Fruit fly (Drosophila melanogaster) whole organism, embryonic: ENCODE measurements around the gene CG14839.
A peak's percentile ranks its signal among the peaks of the same experiment; 100 is the strongest.

Source experiments
- Awh ChIP-seq: fragments of 200-800 bp; sonication (Bioruptor generic); IDR thresholded peaks from 2 replicates; pipeline ENCODE4, ENCODE4 v1.3.6; 2022; ENCODE audit warnings: missing biosample characterization, missing genetic modification characterization
- Blimp-1 ChIP-seq: fragments of 200-800 bp; sonication (Bioruptor generic); optimal IDR thresholded peaks from 3 replicates; lab custom pipeline; 2018; ENCODE audit warnings: missing biosample characterization, missing genetic modification characterization, mild to moderate bottlenecking, moderate library complexity, missing genetic modification reagents
- CG11695 ChIP-seq: fragments of 200-800 bp; sonication (Bioruptor generic); IDR thresholded peaks from 3 replicates; pipeline ENCODE4 v1.3.6; 2022; ENCODE audit warnings: missing biosample characterization, missing genetic modification characterization
- CG12391 ChIP-seq: fragments of 200-800 bp; sonication (Bioruptor generic); optimal IDR thresholded peaks from 3 replicates; lab custom pipeline; 2018; ENCODE audit warnings: missing biosample characterization, mild to moderate bottlenecking, missing genetic modification characterization, moderate library complexity
- CG14441 ChIP-seq: fragments of 200-800 bp; sonication (Bioruptor generic); IDR thresholded peaks from 2 replicates; pipeline ENCODE4 v1.3.6; 2022; ENCODE audit warnings: missing biosample characterization, missing genetic modification characterization
- CG14965 ChIP-seq: fragments of 200-800 bp; sonication (Bioruptor generic); optimal IDR thresholded peaks from 2 replicates; lab custom pipeline; 2016; ENCODE audit warnings: missing biosample characterization, missing genetic modification characterization, borderline replicate concordance
- CG15073 ChIP-seq: fragments of 200-800 bp; sonication (Bioruptor generic); optimal IDR thresholded peaks from 2 replicates; lab custom pipeline; 2016; ENCODE audit warnings: missing biosample characterization, missing genetic modification characterization
- CG15601 ChIP-seq: fragments of 200-800 bp; sonication (Bioruptor generic); optimal IDR thresholded peaks from 3 replicates; lab custom pipeline; 2019; ENCODE audit warnings: missing biosample characterization, mild to moderate bottlenecking, missing genetic modification characterization, moderate library complexity
- CG17361 ChIP-seq: fragments of 200-800 bp; sonication (Bioruptor generic); IDR thresholded peaks from 3 replicates; pipeline ENCODE4 v1.3.6; 2022; ENCODE audit warnings: missing biosample characterization, missing genetic modification characterization
- CG17568 ChIP-seq: fragments of 200-800 bp; sonication (Bioruptor generic); optimal IDR thresholded peaks from 2 replicates; lab custom pipeline; 2018; ENCODE audit warnings: missing biosample characterization, mild to moderate bottlenecking, missing genetic modification characterization, moderate library complexity
- CG2120 ChIP-seq: fragments of 200-800 bp; sonication (Bioruptor generic); optimal IDR thresholded peaks from 3 replicates; lab custom pipeline; 2016; ENCODE audit warnings: missing biosample characterization, missing genetic modification characterization
- CG43689 ChIP-seq: fragments of 200-800 bp; sonication (Bioruptor generic); IDR thresholded peaks from 2 replicates; pipeline ENCODE4 v1.3.6; 2022; ENCODE audit warnings: missing biosample characterization, missing genetic modification characterization
- CG4730 ChIP-seq: fragments of 200-800 bp; sonication (Bioruptor generic); IDR thresholded peaks from 2 replicates; pipeline ENCODE4 v1.3.6; 2022; ENCODE audit warnings: missing biosample characterization, missing genetic modification characterization
- CG8924 ChIP-seq: fragments of 200-800 bp; optimal IDR thresholded peaks from 3 replicates; lab custom pipeline; 2019; ENCODE audit warnings: missing biosample characterization, mild to moderate bottlenecking, missing genetic modification characterization, moderate library complexity
- CG9727 ChIP-seq: fragments of 200-800 bp; sonication (Bioruptor generic); optimal IDR thresholded peaks from 3 replicates; lab custom pipeline; 2017; ENCODE audit warnings: missing biosample characterization, mild to moderate bottlenecking, missing genetic modification characterization
- CG9932 ChIP-seq: fragments of 200-800 bp; sonication (Bioruptor generic); IDR thresholded peaks from 2 replicates; pipeline ENCODE4 v1.3.6; 2022; ENCODE audit warnings: missing biosample characterization, missing genetic modification characterization
- Dek ChIP-seq: fragments of 200-800 bp; sonication (Bioruptor generic); optimal IDR thresholded peaks from 3 replicates; lab custom pipeline; 2019; ENCODE audit warnings: missing biosample characterization, mild to moderate bottlenecking, missing genetic modification characterization, moderate library complexity
- HLH4C ChIP-seq: fragments of 200-800 bp; sonication (Bioruptor generic); IDR thresholded peaks from 3 replicates; pipeline ENCODE4 v1.3.6; 2022; ENCODE audit warnings: missing biosample characterization, missing genetic modification characterization; ENCODE audit not compliant: partially characterized antibody
- Meics ChIP-seq: fragments of 200-800 bp; sonication (Bioruptor generic); optimal IDR thresholded peaks from 2 replicates; lab custom pipeline; 2017; ENCODE audit warnings: missing biosample characterization, mild to moderate bottlenecking, missing genetic modification characterization
- Ptx1 ChIP-seq: fragments of 200-800 bp; sonication (Bioruptor generic); IDR thresholded peaks from 2 replicates; pipeline ENCODE4 v1.3.6; 2022; ENCODE audit warnings: missing biosample characterization, missing genetic modification characterization
- Side ChIP-seq: fragments of 200-800 bp; sonication (Bioruptor generic); optimal IDR thresholded peaks from 2 replicates; lab custom pipeline; 2016; ENCODE audit warnings: missing biosample characterization, missing genetic modification characterization
- dmrt11E ChIP-seq: fragments of 200-800 bp; sonication (Bioruptor generic); optimal IDR thresholded peaks from 3 replicates; lab custom pipeline; 2018; ENCODE audit warnings: missing biosample characterization, mild to moderate bottlenecking, missing genetic modification characterization, moderate library complexity
- dysf ChIP-seq: fragments of 200-800 bp; sonication (Bioruptor generic); IDR thresholded peaks from 3 replicates; pipeline ENCODE4 v1.3.6; 2022; ENCODE audit warnings: missing biosample characterization, missing genetic modification characterization
- en ChIP-seq: fragments of 200-800 bp; sonication (Bioruptor generic); optimal IDR thresholded peaks from 2 replicates; lab custom pipeline; 2016; ENCODE audit warnings: missing biosample characterization, missing genetic modification characterization
- esg ChIP-seq: fragments of 200-800 bp; sonication (Bioruptor generic); conservative IDR thresholded peaks from 2 replicates; pipeline ENCODE4 v1.3.6; 2022; ENCODE audit warnings: missing biosample characterization, missing genetic modification characterization
- hb ChIP-seq: fragments of 200-800 bp; sonication (Bioruptor generic); IDR thresholded peaks from 3 replicates; pipeline ENCODE4 v1.3.6; 2022; ENCODE audit warnings: missing biosample characterization, missing genetic modification characterization; ENCODE audit not compliant: partially characterized antibody
- ken ChIP-seq: fragments of 200-800 bp; sonication (Bioruptor generic); IDR thresholded peaks from 3 replicates; pipeline ENCODE4 v1.3.6; 2022; ENCODE audit warnings: missing biosample characterization, missing genetic modification characterization
- lola ChIP-seq, 3 experiments: fragments of >200 bp in 2 of 3; fragments of 200-800 bp in 1 of 3; sonication (Bioruptor generic) in 1 of 3; optimal IDR thresholded peaks; 2 replicates each; lab custom pipeline; 2017 to 2019; ENCODE audit warnings: missing biosample characterization in 3 of 3, missing genetic modification characterization in 3 of 3, mild to moderate bottlenecking in 1 of 3, moderate library complexity in 1 of 3
- luna ChIP-seq: fragments of 200-800 bp; sonication (Bioruptor generic); optimal IDR thresholded peaks from 2 replicates; lab custom pipeline; 2016; ENCODE audit warnings: missing biosample characterization, missing genetic modification characterization
- maf-S ChIP-seq: fragments of 200-800 bp; sonication (Bioruptor generic); optimal IDR thresholded peaks from 2 replicates; lab custom pipeline; 2016; ENCODE audit warnings: missing biosample characterization, missing genetic modification characterization
- nmo ChIP-seq: fragments of 200-800 bp; sonication (Bioruptor generic); optimal IDR thresholded peaks from 2 replicates; lab custom pipeline; 2018; ENCODE audit warnings: missing biosample characterization, mild to moderate bottlenecking, missing genetic modification characterization, moderate library complexity
- prd ChIP-seq, 3 experiments: fragments of >200 bp in 2 of 3; fragments of 200-800 bp in 1 of 3; sonication (Bioruptor generic) in 1 of 3; optimal IDR thresholded peaks in 2 of 3; IDR thresholded peaks in 1 of 3; 2 replicates in 2 of 3; 3 replicates in 1 of 3; pipeline versions ENCODE4 v1.3.6 to Lab custom; 2017 to 2022; ENCODE audit warnings: missing biosample characterization in 1 of 3, missing genetic modification characterization in 1 of 3

CG14839 gene

dm6 chr3R:14311027-14311426 is 48.8 kb downstream of the CG14839 start (continued):
- TF ChIP-seq CG15073 = no peak
- TF ChIP-seq dysf (GFP tag; lab: Robert Waterston, UW) = peak; percentile 58; the same call in 2 of the 3 replicates
- TF ChIP-seq Awh (GFP tag; lab: Robert Waterston, UW) = no peak
- no peak for TF ChIP-seq prd (optimal IDR thresholded peaks at IDR 0.05; lab: Kevin White, UChicago)
- peak; percentile 45; the same call in 1 of the 3 replicates for TF ChIP-seq prd (GFP tag; IDR thresholded peaks at IDR 0.05; lab: Robert Waterston, UW)
- TF ChIP-seq CG14965 = no peak
- peak; percentile 16 for TF ChIP-seq dmrt11E (tag; lab: Kevin White, UChicago)
- no peak for TF ChIP-seq CG17568 (GFP tag; lab: Kevin White, UChicago)
- TF ChIP-seq luna (GFP tag; lab: Kevin White, UChicago) = no peak
- TF ChIP-seq CG14441 (GFP tag; lab: Robert Waterston, UW) = 0 out of 2 replicates have a peak, but pooled peaks have one; percentile 23
- TF ChIP-seq Side = no peak
- no peak for TF ChIP-seq HLH4C (GFP tag; lab: Robert Waterston, UW)
- peak; percentile 30; the same call in 1 of the 3 replicates for TF ChIP-seq CG17361 (GFP tag; lab: Robert Waterston, UW)
- TF ChIP-seq CG8924 (tag; lab: Kevin White, UChicago) = peak; percentile 30
- TF ChIP-seq CG9727 (GFP tag; lab: Kevin White, UChicago) = peak; percentile 25
- peak; percentile 41 for TF ChIP-seq CG2120 (GFP tag; lab: Kevin White, UChicago)
- no peak for TF ChIP-seq CG43689 (GFP tag; lab: Robert Waterston, UW)
- TF ChIP-seq lola (GFP tag; optimal IDR thresholded peaks at IDR 0.05; lab: Kevin White, UChicago) = peak in 1 of 3 experiments; percentile 12
- TF ChIP-seq ken = no peak
- TF ChIP-seq Meics (GFP tag; lab: Kevin White, UChicago) = peak; percentile 38
- peak; percentile 16; the same call in 1 of the 2 replicates for TF ChIP-seq Ptx1 (GFP tag; lab: Robert Waterston, UW)
- TF ChIP-seq Blimp-1 (GFP tag; lab: Kevin White, UChicago) = peak; percentile 40
- TF ChIP-seq CG9932 (GFP tag; lab: Robert Waterston, UW) = peak; percentile 52; the same call in 1 of the 2 replicates
- TF ChIP-seq hb (GFP tag; lab: Robert Waterston, UW) = no peak
- no peak for TF ChIP-seq Dek (tag; lab: Kevin White, UChicago)
- 0 out of 2 replicates have a peak, but pooled peaks have one; percentile 15 for TF ChIP-seq CG4730 (GFP tag; lab: Robert Waterston, UW)
- TF ChIP-seq nmo (GFP tag; lab: Kevin White, UChicago) = peak; percentile 8
- peak; percentile 61; the same call in 1 of the 3 replicates for TF ChIP-seq CG11695 (GFP tag; lab: Robert Waterston, UW)
- peak; percentile 16 for TF ChIP-seq en
- peak; percentile 5 for TF ChIP-seq CG15601
- peak; percentile 49 for TF ChIP-seq esg (GFP tag; lab: Robert Waterston, UW)
- peak; percentile 33 for TF ChIP-seq CG12391 (tag; lab: Kevin White, UChicago)
- no peak for TF ChIP-seq maf-S (GFP tag; lab: Kevin White, UChicago)
